Fruit fly (Drosophila melanogaster) whole organism, embryonic: ENCODE results near the gene CG3104.

Experiments used
- C15 ChIP-seq: fragments of 200-800 bp; sonication (Bioruptor generic); IDR thresholded peaks from 3 replicates; pipeline ENCODE4 v1.3.6; 2022; ENCODE audit warnings: missing biosample characterization, missing genetic modification characterization
- CG11085 ChIP-seq: fragments of 200-800 bp; sonication (Bioruptor generic); IDR thresholded peaks from 2 replicates; pipeline ENCODE4 v1.3.6; 2022; ENCODE audit warnings: missing biosample characterization, missing genetic modification characterization
- CG11247 ChIP-seq: fragments of 200-800 bp; sonication (Bioruptor generic); IDR thresholded peaks from 2 replicates; pipeline ENCODE4 v1.3.6; 2022; ENCODE audit warnings: missing biosample characterization, missing genetic modification characterization
- CG13296 ChIP-seq: fragments of 200-800 bp; sonication (Bioruptor generic); optimal IDR thresholded peaks from 3 replicates; lab custom pipeline; 2018; ENCODE audit warnings: missing biosample characterization, mild to moderate bottlenecking, missing genetic modification characterization
- CG13424 ChIP-seq: fragments of 200-800 bp; sonication (Bioruptor generic); optimal IDR thresholded peaks from 2 replicates; lab custom pipeline; 2019; ENCODE audit warnings: missing biosample characterization, mild to moderate bottlenecking, missing genetic modification characterization, moderate library complexity
- CG15011 ChIP-seq: fragments of 200-800 bp; sonication (Bioruptor generic); optimal IDR thresholded peaks from 3 replicates; lab custom pipeline; 2018; ENCODE audit warnings: missing biosample characterization, mild to moderate bottlenecking, missing genetic modification characterization
- CG15479 ChIP-seq: fragments of 200-800 bp; sonication (Bioruptor generic); optimal IDR thresholded peaks from 3 replicates; lab custom pipeline; 2019; ENCODE audit warnings: missing biosample characterization, mild to moderate bottlenecking, missing genetic modification characterization, moderate library complexity
- CG1792 ChIP-seq: fragments of 200-800 bp; sonication (Bioruptor generic); optimal IDR thresholded peaks from 2 replicates; lab custom pipeline; 2016; ENCODE audit warnings: missing biosample characterization, missing genetic modification characterization
- CG18011 ChIP-seq: fragments of 200-800 bp; sonication (Bioruptor generic); optimal IDR thresholded peaks from 2 replicates; lab custom pipeline; 2017; ENCODE audit warnings: missing biosample characterization, missing genetic modification characterization, mild to moderate bottlenecking, moderate library complexity, missing genotype
- CG1832 ChIP-seq: fragments of 200-800 bp; sonication (Bioruptor generic); optimal IDR thresholded peaks from 2 replicates; lab custom pipeline; 2017; ENCODE audit warnings: missing biosample characterization, mild to moderate bottlenecking, missing genetic modification characterization, inconsistent platforms
- CG3838 ChIP-seq: fragments of 200-800 bp; sonication (Bioruptor generic); optimal IDR thresholded peaks from 3 replicates; lab custom pipeline; 2016; ENCODE audit warnings: missing biosample characterization, missing genetic modification characterization
- CG42726 ChIP-seq: fragments of 200-800 bp; sonication (Bioruptor generic); IDR thresholded peaks from 2 replicates; pipeline ENCODE4 v1.3.6; 2022; ENCODE audit warnings: missing biosample characterization, missing genetic modification characterization; ENCODE audit not compliant: partially characterized antibody
- CG4360 ChIP-seq: fragments of 200-800 bp; sonication (Bioruptor generic); IDR thresholded peaks from 2 replicates; pipeline ENCODE4 v1.3.6; 2022; ENCODE audit warnings: missing biosample characterization, missing genetic modification characterization
- CG6765 ChIP-seq: fragments of 200-800 bp; sonication (Bioruptor generic); optimal IDR thresholded peaks from 3 replicates; lab custom pipeline; 2017; ENCODE audit warnings: missing biosample characterization, mild to moderate bottlenecking, missing genetic modification characterization
- CG6854 ChIP-seq: fragments of 200-800 bp; sonication (Bioruptor generic); optimal IDR thresholded peaks from 3 replicates; lab custom pipeline; 2017; ENCODE audit warnings: missing biosample characterization, mild to moderate bottlenecking, missing genetic modification characterization
- CG7928 ChIP-seq: fragments of 200-800 bp; sonication (Bioruptor generic); optimal IDR thresholded peaks from 2 replicates; lab custom pipeline; 2017; ENCODE audit warnings: missing biosample characterization, mild to moderate bottlenecking, missing genetic modification characterization
- Dip2 ChIP-seq: fragments of 200-800 bp; sonication (Bioruptor generic); IDR thresholded peaks from 2 replicates; pipeline ENCODE4 v1.3.6; 2022; ENCODE audit warnings: missing biosample characterization, missing genetic modification characterization
- Drgx ChIP-seq: fragments of 200-800 bp; sonication (Bioruptor generic); IDR thresholded peaks from 2 replicates; pipeline ENCODE4 v1.3.6; 2022; ENCODE audit warnings: missing biosample characterization, missing genetic modification characterization
- Eip74EF ChIP-seq, 2 experiments: fragments of 200-800 bp in 1 of 2; fragments of >200 bp in 1 of 2; sonication (Bioruptor generic) in 1 of 2; optimal IDR thresholded peaks; 2 replicates each; lab custom pipeline; 2017 to 2019; ENCODE audit warnings: missing biosample characterization in 2 of 2, missing genetic modification characterization in 2 of 2, mild to moderate bottlenecking in 1 of 2, moderate library complexity in 1 of 2
- Fer1 ChIP-seq: fragments of 200-800 bp; sonication (Bioruptor generic); optimal IDR thresholded peaks from 2 replicates; lab custom pipeline; 2017; ENCODE audit warnings: missing biosample characterization, mild to moderate bottlenecking, missing genetic modification characterization
- Hmr ChIP-seq: fragments of 200-800 bp; sonication (Bioruptor generic); optimal IDR thresholded peaks from 3 replicates; lab custom pipeline; 2017; ENCODE audit warnings: mild to moderate bottlenecking, missing biosample characterization, missing genetic modification reagents, missing genetic modification characterization
- Hr51 ChIP-seq, 2 experiments: fragments of 200-800 bp; sonication (Bioruptor generic); optimal IDR thresholded peaks; 2 replicates in 1 of 2; 3 replicates in 1 of 2; lab custom pipeline; 2016 to 2018; ENCODE audit warnings: missing biosample characterization in 2 of 2, missing genetic modification characterization in 2 of 2, mild to moderate bottlenecking in 1 of 2, moderate library complexity in 1 of 2
- Meics ChIP-seq: fragments of 200-800 bp; sonication (Bioruptor generic); optimal IDR thresholded peaks from 2 replicates; lab custom pipeline; 2017; ENCODE audit warnings: missing biosample characterization, mild to moderate bottlenecking, missing genetic modification characterization
- Rfx ChIP-seq: fragments of 200-800 bp; sonication (Bioruptor generic); IDR thresholded peaks from 2 replicates; pipeline ENCODE4 v1.3.6; 2022; ENCODE audit warnings: missing biosample characterization, missing genetic modification characterization
- Sry-β ChIP-seq: fragments of 200-800 bp; sonication (Bioruptor generic); optimal IDR thresholded peaks from 2 replicates; lab custom pipeline; 2018; ENCODE audit warnings: missing biosample characterization, mild to moderate bottlenecking, missing genetic modification characterization, moderate library complexity
- ara ChIP-seq: fragments of 200-800 bp; sonication (Bioruptor generic); IDR thresholded peaks from 2 replicates; pipeline ENCODE4 v1.3.6; 2022; ENCODE audit warnings: missing biosample characterization, missing genetic modification characterization
- bsh ChIP-seq, 2 experiments: fragments of 200-800 bp; sonication (Bioruptor generic); optimal IDR thresholded peaks; 2 replicates each; lab custom pipeline; 2017 to 2018; ENCODE audit warnings: mild to moderate bottlenecking in 2 of 2, missing biosample characterization in 2 of 2, missing genetic modification characterization in 2 of 2, moderate library complexity in 1 of 2
- crp ChIP-seq, 2 experiments: fragments of 200-800 bp; sonication (Bioruptor generic); optimal IDR thresholded peaks; 2 replicates in 1 of 2; 3 replicates in 1 of 2; lab custom pipeline; 2017; ENCODE audit warnings: missing biosample characterization in 2 of 2, missing genetic modification characterization in 2 of 2, mild to moderate bottlenecking in 1 of 2, moderate library complexity in 1 of 2
- cwo ChIP-seq: fragments of 200-800 bp; sonication (Bioruptor generic); optimal IDR thresholded peaks from 3 replicates; lab custom pipeline; 2017; ENCODE audit warnings: missing biosample characterization, missing genetic modification characterization, mild to moderate bottlenecking, moderate library complexity, missing genetic modification reagents
- emc ChIP-seq: fragments of 200-800 bp; sonication (Bioruptor generic); optimal IDR thresholded peaks from 2 replicates; lab custom pipeline; 2016; ENCODE audit warnings: missing biosample characterization, missing genetic modification characterization
- gcm2 ChIP-seq: fragments of 200-800 bp; sonication (Bioruptor generic); optimal IDR thresholded peaks from 2 replicates; lab custom pipeline; 2016; ENCODE audit warnings: missing biosample characterization, missing genetic modification characterization
- gsb-n ChIP-seq: fragments of 200-800 bp; sonication (Bioruptor generic); optimal IDR thresholded peaks from 3 replicates; lab custom pipeline; 2018; ENCODE audit warnings: missing biosample characterization, mild to moderate bottlenecking, missing genetic modification characterization
- gt ChIP-seq: fragments of 200-800 bp; sonication (Bioruptor generic); IDR thresholded peaks from 2 replicates; pipeline ENCODE4 v1.3.6; 2022; ENCODE audit warnings: missing biosample characterization, missing genetic modification characterization
- insv ChIP-seq, 2 experiments: fragments of 200-800 bp; sonication (Bioruptor generic); optimal IDR thresholded peaks; 3 replicates each; lab custom pipeline; 2016 to 2018; ENCODE audit warnings: missing biosample characterization in 2 of 2, missing genetic modification characterization in 2 of 2
- mirr ChIP-seq: fragments of 200-800 bp; sonication (Bioruptor generic); optimal IDR thresholded peaks from 3 replicates; lab custom pipeline; 2018; ENCODE audit warnings: missing biosample characterization, mild to moderate bottlenecking, missing genetic modification characterization
- onecut ChIP-seq: fragments of 200-800 bp; sonication (Bioruptor generic); IDR thresholded peaks from 2 replicates; pipeline ENCODE4 v1.3.6; 2022; ENCODE audit warnings: missing biosample characterization, missing genetic modification characterization
- prd ChIP-seq, 3 experiments: fragments of >200 bp in 2 of 3; fragments of 200-800 bp in 1 of 3; sonication (Bioruptor generic) in 1 of 3; optimal IDR thresholded peaks in 2 of 3; IDR thresholded peaks in 1 of 3; 2 replicates in 2 of 3; 3 replicates in 1 of 3; pipeline versions ENCODE4 v1.3.6 to Lab custom; 2017 to 2022; ENCODE audit warnings: missing biosample characterization in 1 of 3, missing genetic modification characterization in 1 of 3
- rib ChIP-seq: fragments of 200-800 bp; sonication (Bioruptor generic); IDR thresholded peaks from 2 replicates; pipeline ENCODE4 v1.3.6; 2022; ENCODE audit warnings: missing biosample characterization, missing genetic modification characterization
- row ChIP-seq: fragments of 200-800 bp; sonication (Bioruptor generic); IDR thresholded peaks from 3 replicates; pipeline ENCODE4 v1.3.6; 2022; ENCODE audit warnings: missing biosample characterization, missing genetic modification characterization
- sc ChIP-seq, 3 experiments: fragments of >200 bp in 2 of 3; fragments of 200-800 bp in 1 of 3; sonication (Bioruptor generic) in 1 of 3; optimal IDR thresholded peaks; 2 replicates in 2 of 3; 3 replicates in 1 of 3; lab custom pipeline; 2017; ENCODE audit warnings: mild to moderate bottlenecking in 1 of 3, missing biosample characterization in 1 of 3, missing genetic modification characterization in 1 of 3, missing genetic modification reagents in 1 of 3
- schlank ChIP-seq: fragments of 200-800 bp; sonication (Bioruptor generic); optimal IDR thresholded peaks from 2 replicates; lab custom pipeline; 2018; ENCODE audit warnings: missing biosample characterization, mild to moderate bottlenecking, missing genetic modification characterization
- sqz ChIP-seq: fragments of 200-800 bp; sonication (Bioruptor generic); optimal IDR thresholded peaks from 3 replicates; lab custom pipeline; 2018; ENCODE audit warnings: missing biosample characterization, mild to moderate bottlenecking, missing genetic modification characterization
- sr ChIP-seq: fragments of 200-800 bp; sonication (Bioruptor generic); IDR thresholded peaks from 3 replicates; pipeline ENCODE4 v1.3.6; 2022; ENCODE audit warnings: missing biosample characterization, missing genetic modification characterization
- toy ChIP-seq: fragments of 200-800 bp; sonication (Bioruptor generic); IDR thresholded peaks from 2 replicates; pipeline ENCODE4 v1.3.6; 2022; ENCODE audit warnings: missing biosample characterization, missing genetic modification characterization
- wek ChIP-seq: fragments of 200-800 bp; sonication (Bioruptor generic); optimal IDR thresholded peaks from 3 replicates; lab custom pipeline; 2018; ENCODE audit warnings: missing biosample characterization, mild to moderate bottlenecking, missing genetic modification characterization, moderate library complexity
- zen ChIP-seq: fragments of 200-800 bp; sonication (Bioruptor generic); optimal IDR thresholded peaks from 3 replicates; lab custom pipeline; 2018; ENCODE audit warnings: missing biosample characterization, mild to moderate bottlenecking, missing genetic modification characterization, moderate library complexity

The CG3104 gene

dm6 chr2L:2857862-2858734 is 2.5 kb upstream of the CG3104 start (continued):
- TF ChIP-seq CG6765: no peak
- TF ChIP-seq emc: no peak
- no peak for TF ChIP-seq C15 (GFP tag; lab: Robert Waterston, UW)
- TF ChIP-seq Eip74EF (GFP tag; optimal IDR thresholded peaks at IDR 0.05; lab: Kevin White, UChicago): peak in 1 of 2 experiments; percentile 20
- 0 out of 2 replicates have a peak, but pooled peaks have one; percentile 18 for TF ChIP-seq CG42726 (GFP tag; lab: Robert Waterston, UW)
- TF ChIP-seq CG1792 (GFP tag; lab: Kevin White, UChicago): no peak
- TF ChIP-seq Meics (GFP tag; lab: Kevin White, UChicago): no peak
- peak; percentile 24 for TF ChIP-seq CG15011 (GFP tag; lab: Kevin White, UChicago)
- TF ChIP-seq Drgx (GFP tag; lab: Robert Waterston, UW): peak; percentile 83
- TF ChIP-seq crp (GFP tag; optimal IDR thresholded peaks at IDR 0.05; lab: Kevin White, UChicago): peak in 1 of 2 experiments; percentile 25
- no peak for TF ChIP-seq Hmr (GFP tag; lab: Kevin White, UChicago)
- TF ChIP-seq CG4360: 0 out of 2 replicates have a peak, but pooled peaks have one; percentile 30
- TF ChIP-seq CG18011: no peak
- no peak for TF ChIP-seq Sry-β (GFP tag; lab: Kevin White, UChicago)
- no peak for TF ChIP-seq prd (optimal IDR thresholded peaks at IDR 0.05; lab: Kevin White, UChicago)
- TF ChIP-seq prd (GFP tag; IDR thresholded peaks at IDR 0.05; lab: Robert Waterston, UW): peak; percentile 34; the same call in 1 of the 3 replicates
- TF ChIP-seq mirr: peak; percentile 84
- no peak for TF ChIP-seq Dip2 (GFP tag; lab: Robert Waterston, UW)
- peak; percentile 76; the same call in 1 of the 2 replicates for TF ChIP-seq rib (GFP tag; lab: Robert Waterston, UW)
- TF ChIP-seq Fer1: peak; percentile 24
- TF ChIP-seq sc (optimal IDR thresholded peaks at IDR 0.05; lab: Kevin White, UChicago): no peak
- TF ChIP-seq sc (GFP tag; optimal IDR thresholded peaks at IDR 0.05; lab: Kevin White, UChicago): no peak
- TF ChIP-seq row (GFP tag; lab: Robert Waterston, UW): no peak; the same call in 2 of the 3 replicates
- peak; percentile 34 for TF ChIP-seq cwo (GFP tag; lab: Kevin White, UChicago)
- TF ChIP-seq ara (GFP tag; lab: Robert Waterston, UW): no peak
- TF ChIP-seq onecut: peak; percentile 2; the same call in 1 of the 2 replicates
- no peak for TF ChIP-seq wek (GFP tag; lab: Kevin White, UChicago)
- TF ChIP-seq insv (GFP tag; optimal IDR thresholded peaks at IDR 0.05; lab: Kevin White, UChicago): no peak
- no peak for TF ChIP-seq CG1832 (GFP tag; lab: Kevin White, UChicago)
- TF ChIP-seq toy: no peak
- TF ChIP-seq CG13296: peak; percentile 20
- TF ChIP-seq schlank (tag; lab: Kevin White, UChicago): no peak
- no peak for TF ChIP-seq CG11085
- no peak for TF ChIP-seq zen (tag; lab: Kevin White, UChicago)
- TF ChIP-seq sr (GFP tag; lab: Robert Waterston, UW): no peak
- TF ChIP-seq Rfx (GFP tag; lab: Robert Waterston, UW): 0 out of 2 replicates have a peak, but pooled peaks have one; percentile 31
- no peak for TF ChIP-seq gt (GFP tag; lab: Robert Waterston, UW)
- TF ChIP-seq gsb-n: peak; percentile 75
- TF ChIP-seq CG15479: peak; percentile 74
- TF ChIP-seq bsh (GFP tag; optimal IDR thresholded peaks at IDR 0.05; lab: Kevin White, UChicago): peak; percentile 5 to 57
- no peak for TF ChIP-seq CG7928
- TF ChIP-seq gcm2 (GFP tag; lab: Kevin White, UChicago): peak; percentile 2
- TF ChIP-seq CG3838 (GFP tag; lab: Kevin White, UChicago): no peak
- peak; percentile 2 for TF ChIP-seq CG13424
- no peak for TF ChIP-seq CG11247
- peak; percentile 3 for TF ChIP-seq CG6854
- TF ChIP-seq sqz: peak; percentile 41
- peak in 1 of 2 experiments; percentile 42 for TF ChIP-seq Hr51 (GFP tag; optimal IDR thresholded peaks at IDR 0.05; lab: Kevin White, UChicago)
